Fruit fly (Drosophila melanogaster) whole organism, embryonic: Measurements from ENCODE around the gene Ada1-1.

Source experiments
- Bteb2 ChIP-seq: fragments of 200-800 bp; sonication (Bioruptor generic); optimal IDR thresholded peaks from 2 replicates; lab custom pipeline; 2016; ENCODE audit warnings: missing biosample characterization, missing genetic modification characterization
- C15 ChIP-seq: fragments of 200-800 bp; sonication (Bioruptor generic); IDR thresholded peaks from 3 replicates; pipeline ENCODE4 v1.3.6; 2022; ENCODE audit warnings: missing biosample characterization, missing genetic modification characterization
- CG10654 ChIP-seq: fragments of 200-800 bp; sonication (Bioruptor generic); optimal IDR thresholded peaks from 2 replicates; lab custom pipeline; 2016; ENCODE audit warnings: missing biosample characterization, missing genetic modification characterization
- CG10979 ChIP-seq: fragments of 200-800 bp; sonication (Bioruptor generic); optimal IDR thresholded peaks from 2 replicates; lab custom pipeline; 2018; ENCODE audit warnings: missing biosample characterization, mild to moderate bottlenecking, missing genetic modification characterization, moderate library complexity
- CG11093 ChIP-seq: fragments of 200-800 bp; sonication (Bioruptor generic); IDR thresholded peaks from 3 replicates; pipeline ENCODE4 v1.3.6; 2022; ENCODE audit warnings: missing biosample characterization, missing genetic modification characterization
- CG12155 ChIP-seq: fragments of 200-800 bp; sonication (Bioruptor generic); optimal IDR thresholded peaks from 3 replicates; lab custom pipeline; 2016; ENCODE audit warnings: missing biosample characterization, missing genetic modification characterization
- CG13624 ChIP-seq: fragments of 200-800 bp; sonication (Bioruptor generic); optimal IDR thresholded peaks from 2 replicates; lab custom pipeline; 2016; ENCODE audit warnings: missing biosample characterization, missing genetic modification characterization
- CG15073 ChIP-seq: fragments of 200-800 bp; sonication (Bioruptor generic); optimal IDR thresholded peaks from 2 replicates; lab custom pipeline; 2016; ENCODE audit warnings: missing biosample characterization, missing genetic modification characterization
- CG15601 ChIP-seq: fragments of 200-800 bp; sonication (Bioruptor generic); optimal IDR thresholded peaks from 3 replicates; lab custom pipeline; 2019; ENCODE audit warnings: missing biosample characterization, mild to moderate bottlenecking, missing genetic modification characterization, moderate library complexity
- CG18262 ChIP-seq: fragments of 200-800 bp; optimal IDR thresholded peaks from 3 replicates; lab custom pipeline; 2019; ENCODE audit warnings: missing biosample characterization, mild to moderate bottlenecking, missing genetic modification characterization, moderate library complexity
- CG2116 ChIP-seq: fragments of 200-800 bp; sonication (Bioruptor generic); optimal IDR thresholded peaks from 3 replicates; lab custom pipeline; 2018; ENCODE audit warnings: missing biosample characterization, mild to moderate bottlenecking, missing genetic modification characterization
- CG30431 ChIP-seq: fragments of 200-800 bp; sonication (Bioruptor generic); optimal IDR thresholded peaks from 2 replicates; lab custom pipeline; 2017; ENCODE audit warnings: missing biosample characterization, missing genetic modification characterization
- CTCF ChIP-seq: fragments of 200-800 bp; sonication (Bioruptor generic); optimal IDR thresholded peaks from 2 replicates; lab custom pipeline; 2017; ENCODE audit warnings: missing biosample characterization, mild to moderate bottlenecking, missing genetic modification characterization, moderate library complexity
- Chrac-16 ChIP-seq: fragments of 200-800 bp; sonication (Bioruptor generic); optimal IDR thresholded peaks from 3 replicates; lab custom pipeline; 2016; ENCODE audit warnings: missing biosample characterization, missing genetic modification characterization
- CrebB ChIP-seq: fragments of 200-800 bp; sonication (Bioruptor generic); optimal IDR thresholded peaks from 3 replicates; lab custom pipeline; 2018; ENCODE audit warnings: missing biosample characterization, mild to moderate bottlenecking, missing genetic modification characterization
- Dad ChIP-seq: fragments of 200-800 bp; sonication (Bioruptor generic); optimal IDR thresholded peaks from 3 replicates; lab custom pipeline; 2016; ENCODE audit warnings: missing biosample characterization, missing genetic modification characterization
- Dbx ChIP-seq: fragments of 200-800 bp; sonication (Bioruptor generic); IDR thresholded peaks from 3 replicates; pipeline ENCODE4 v1.3.6; 2022; ENCODE audit warnings: missing biosample characterization, missing genetic modification characterization
- ERR ChIP-seq: fragments of 200-800 bp; sonication (Bioruptor generic); optimal IDR thresholded peaks from 2 replicates; lab custom pipeline; 2016; ENCODE audit warnings: missing biosample characterization, missing genetic modification characterization
- H2.0 ChIP-seq: fragments of 200-800 bp; sonication (Bioruptor generic); IDR thresholded peaks from 2 replicates; pipeline ENCODE4 v1.3.6; 2022; ENCODE audit warnings: missing biosample characterization, missing genetic modification characterization
- Jarid2 ChIP-seq: fragments of 200-800 bp; sonication (Bioruptor generic); optimal IDR thresholded peaks from 3 replicates; lab custom pipeline; 2017; ENCODE audit warnings: mild to moderate bottlenecking, missing biosample characterization, missing genetic modification reagents, missing genetic modification characterization
- Med ChIP-seq: fragments of 200-800 bp; sonication (Bioruptor generic); peaks from one replicate; lab custom pipeline; 2016; ENCODE audit warnings: missing biosample characterization, missing genetic modification characterization, mild to moderate bottlenecking, inconsistent platforms, moderate library complexity
- Neu2 ChIP-seq: fragments of 200-800 bp; sonication (Bioruptor generic); optimal IDR thresholded peaks from 3 replicates; lab custom pipeline; 2016; ENCODE audit warnings: missing biosample characterization, missing genetic modification characterization, borderline replicate concordance
- PHDP ChIP-seq: fragments of 200-800 bp; sonication (Bioruptor generic); optimal IDR thresholded peaks from 3 replicates; lab custom pipeline; 2018; ENCODE audit warnings: missing biosample characterization, mild to moderate bottlenecking, missing genetic modification characterization, moderate library complexity
- Sry-β ChIP-seq: fragments of 200-800 bp; sonication (Bioruptor generic); optimal IDR thresholded peaks from 2 replicates; lab custom pipeline; 2018; ENCODE audit warnings: missing biosample characterization, mild to moderate bottlenecking, missing genetic modification characterization, moderate library complexity
- Stat92E ChIP-seq, 3 experiments: fragments of >200 bp in 2 of 3; fragments of 200-800 bp in 1 of 3; sonication (Bioruptor generic) in 1 of 3; optimal IDR thresholded peaks; 2 replicates each; lab custom pipeline; 2017 to 2019; ENCODE audit warnings: missing biosample characterization in 3 of 3, missing genetic modification characterization in 3 of 3, mild to moderate bottlenecking in 1 of 3, moderate library complexity in 1 of 3
- Xrp1 ChIP-seq: fragments of 200-800 bp; sonication (Bioruptor generic); IDR thresholded peaks from 2 replicates; pipeline ENCODE4 v1.3.6; 2022; ENCODE audit warnings: missing biosample characterization, missing genetic modification characterization
- abd-A ChIP-seq: fragments of 200-800 bp; sonication (Bioruptor generic); optimal IDR thresholded peaks from 3 replicates; lab custom pipeline; 2019; ENCODE audit warnings: missing biosample characterization, mild to moderate bottlenecking, missing genetic modification characterization, moderate library complexity
- amos ChIP-seq: fragments of 200-800 bp; sonication (Bioruptor generic); IDR thresholded peaks from 2 replicates; pipeline ENCODE4 v1.3.6; 2022; ENCODE audit warnings: missing biosample characterization, missing genetic modification characterization; ENCODE audit not compliant: partially characterized antibody
- aop ChIP-seq: fragments of 200-800 bp; sonication (Bioruptor generic); IDR thresholded peaks from 2 replicates; pipeline ENCODE4 v1.3.6; 2022; ENCODE audit warnings: missing biosample characterization, missing genetic modification characterization
- bbx ChIP-seq: fragments of 200-800 bp; sonication (Bioruptor generic); IDR thresholded peaks from 2 replicates; pipeline ENCODE4 v1.3.6; 2022; ENCODE audit warnings: missing biosample characterization, missing genetic modification characterization; ENCODE audit not compliant: partially characterized antibody
- bsh ChIP-seq, 2 experiments: fragments of 200-800 bp; sonication (Bioruptor generic); optimal IDR thresholded peaks; 2 replicates each; lab custom pipeline; 2017 to 2018; ENCODE audit warnings: mild to moderate bottlenecking in 2 of 2, missing biosample characterization in 2 of 2, missing genetic modification characterization in 2 of 2, moderate library complexity in 1 of 2
- caup ChIP-seq: fragments of 200-800 bp; sonication (Bioruptor generic); optimal IDR thresholded peaks from 3 replicates; lab custom pipeline; 2017; ENCODE audit warnings: missing biosample characterization, mild to moderate bottlenecking, missing genetic modification characterization, moderate library complexity; ENCODE audit not compliant: severe bottlenecking
- cwo ChIP-seq: fragments of 200-800 bp; sonication (Bioruptor generic); optimal IDR thresholded peaks from 3 replicates; lab custom pipeline; 2017; ENCODE audit warnings: missing biosample characterization, missing genetic modification characterization, mild to moderate bottlenecking, moderate library complexity, missing genetic modification reagents
- dm ChIP-seq: fragments of 200-800 bp; sonication (Bioruptor generic); optimal IDR thresholded peaks from 3 replicates; lab custom pipeline; 2016; ENCODE audit warnings: missing biosample characterization, missing genetic modification characterization
- gce ChIP-seq: fragments of 200-800 bp; sonication (Bioruptor generic); IDR thresholded peaks from 3 replicates; pipeline ENCODE4 v1.3.6; 2022; ENCODE audit warnings: missing biosample characterization, missing genetic modification characterization
- gro ChIP-seq: fragments of 200-800 bp; sonication (Bioruptor generic); optimal IDR thresholded peaks from 2 replicates; lab custom pipeline; 2016; ENCODE audit warnings: missing biosample characterization, missing genetic modification characterization
- ham ChIP-seq: fragments of 200-800 bp; sonication (Bioruptor generic); IDR thresholded peaks from 2 replicates; pipeline ENCODE4 v1.3.6; 2022; ENCODE audit warnings: missing biosample characterization, missing genetic modification characterization
- jing ChIP-seq: fragments of 200-800 bp; sonication (Bioruptor generic); optimal IDR thresholded peaks from 2 replicates; lab custom pipeline; 2018; ENCODE audit warnings: missing biosample characterization, mild to moderate bottlenecking, missing genetic modification characterization
- jumu ChIP-seq: fragments of 200-800 bp; sonication (Bioruptor generic); optimal IDR thresholded peaks from 3 replicates; lab custom pipeline; 2016; ENCODE audit warnings: missing biosample characterization, missing genetic modification characterization
- lola ChIP-seq, 3 experiments: fragments of >200 bp in 2 of 3; fragments of 200-800 bp in 1 of 3; sonication (Bioruptor generic) in 1 of 3; optimal IDR thresholded peaks; 2 replicates each; lab custom pipeline; 2017 to 2019; ENCODE audit warnings: missing biosample characterization in 3 of 3, missing genetic modification characterization in 3 of 3, mild to moderate bottlenecking in 1 of 3, moderate library complexity in 1 of 3
- luna ChIP-seq: fragments of 200-800 bp; sonication (Bioruptor generic); optimal IDR thresholded peaks from 2 replicates; lab custom pipeline; 2016; ENCODE audit warnings: missing biosample characterization, missing genetic modification characterization
- nmo ChIP-seq: fragments of 200-800 bp; sonication (Bioruptor generic); optimal IDR thresholded peaks from 2 replicates; lab custom pipeline; 2018; ENCODE audit warnings: missing biosample characterization, mild to moderate bottlenecking, missing genetic modification characterization, moderate library complexity
- org-1 ChIP-seq: fragments of 200-800 bp; sonication (Bioruptor generic); optimal IDR thresholded peaks from 2 replicates; lab custom pipeline; 2017; ENCODE audit warnings: missing biosample characterization, missing genetic modification characterization
- p53 ChIP-seq: fragments of 200-800 bp; sonication (Bioruptor generic); optimal IDR thresholded peaks from 2 replicates; lab custom pipeline; 2016; ENCODE audit warnings: missing biosample characterization, missing genetic modification characterization
- slou ChIP-seq: fragments of 200-800 bp; sonication (Bioruptor generic); optimal IDR thresholded peaks from 3 replicates; lab custom pipeline; 2016; ENCODE audit warnings: missing biosample characterization, missing genetic modification characterization
- sna ChIP-seq: fragments of 200-800 bp; sonication (Bioruptor generic); IDR thresholded peaks from 2 replicates; pipeline ENCODE4 v1.3.6; 2022; ENCODE audit warnings: missing biosample characterization, missing genetic modification characterization; ENCODE audit not compliant: partially characterized antibody
- tgo ChIP-seq: fragments of 200-800 bp; sonication (Bioruptor generic); IDR thresholded peaks from 3 replicates; pipeline ENCODE4 v1.3.6; 2022; ENCODE audit warnings: missing biosample characterization, missing genetic modification characterization
- zen ChIP-seq: fragments of 200-800 bp; sonication (Bioruptor generic); optimal IDR thresholded peaks from 3 replicates; lab custom pipeline; 2018; ENCODE audit warnings: missing biosample characterization, mild to moderate bottlenecking, missing genetic modification characterization, moderate library complexity
- zf30C ChIP-seq: fragments of 200-800 bp; sonication (Bioruptor generic); optimal IDR thresholded peaks from 3 replicates; lab custom pipeline; 2018; ENCODE audit warnings: missing biosample characterization, mild to moderate bottlenecking, missing genetic modification characterization
- zfh1 ChIP-seq: fragments of 200-800 bp; sonication (Bioruptor generic); IDR thresholded peaks from 3 replicates; pipeline ENCODE4 v1.3.6; 2022; ENCODE audit warnings: missing biosample characterization, missing genetic modification characterization

Gene Ada1-1

dm6 chr2L:12004211-12004979 lies 7.8 kb downstream of the Ada1-1 start (continued):
- TF ChIP-seq CG18262 (tag; lab: Kevin White, UChicago) (peak; percentile 63), lola (GFP tag; optimal IDR thresholded peaks at IDR 0.05; lab: Kevin White, UChicago) (peak in 1 of 3 experiments; percentile 73), CG13624 (GFP tag; lab: Kevin White, UChicago) (no peak), Jarid2 (GFP tag; lab: Kevin White, UChicago) (peak; percentile 56), caup (GFP tag; lab: Kevin White, UChicago) (peak; percentile 74), zen (tag; lab: Kevin White, UChicago) (no peak), CTCF (GFP tag; lab: Kevin White, UChicago) (no peak), ERR (GFP tag; lab: Kevin White, UChicago) (peak; percentile 32), CG2116 (GFP tag; lab: Kevin White, UChicago) (peak; percentile 63), zfh1 (GFP tag; lab: Robert Waterston, UW) (no peak), Sry-β (GFP tag; lab: Kevin White, UChicago) (peak; percentile 42), CG30431 (no peak), p53 (GFP tag; lab: Kevin White, UChicago) (no peak), CG10654 (GFP tag; lab: Kevin White, UChicago) (peak; percentile 32), CG12155 (GFP tag; lab: Kevin White, UChicago) (peak; percentile 23), bbx (no peak), Bteb2 (GFP tag; lab: Kevin White, UChicago) (no peak), PHDP (tag; lab: Kevin White, UChicago) (peak; percentile 80), amos (GFP tag; lab: Robert Waterston, UW) (no peak), zf30C (GFP tag; lab: Kevin White, UChicago) (no peak), nmo (GFP tag; lab: Kevin White, UChicago) (no peak), luna (GFP tag; lab: Kevin White, UChicago) (no peak), aop (GFP tag; lab: Robert Waterston, UW) (no peak), sna (GFP tag; lab: Robert Waterston, UW) (no peak), gce (GFP tag; lab: Robert Waterston, UW) (no peak), ham (no peak), Dbx (GFP tag; lab: Robert Waterston, UW) (no peak), slou (GFP tag; lab: Kevin White, UChicago) (no peak), tgo (no peak), Dad (GFP tag; lab: Kevin White, UChicago) (peak; percentile 11), Med (GFP tag; lab: Kevin White, UChicago) (peak; percentile 93), C15 (no peak), dm (GFP tag; lab: Kevin White, UChicago) (no peak), Neu2 (GFP tag; lab: Kevin White, UChicago) (no peak), Stat92E (GFP tag; optimal IDR thresholded peaks at IDR 0.05; lab: Kevin White, UChicago) (no peak), CG10979 (tag; lab: Kevin White, UChicago) (peak; percentile 24), CG15073 (GFP tag; lab: Kevin White, UChicago) (no peak), jing (GFP tag; lab: Kevin White, UChicago) (no peak), CG15601 (tag; lab: Kevin White, UChicago) (peak; percentile 88), CrebB (peak; percentile 85), Xrp1 (GFP tag; lab: Robert Waterston, UW) (no peak), gro (peak; percentile 42), bsh (GFP tag; optimal IDR thresholded peaks at IDR 0.05; lab: Kevin White, UChicago) (peak in 1 of 2 experiments; percentile 80), CG11093 (GFP tag; lab: Robert Waterston, UW) (no peak), jumu (GFP tag; lab: Kevin White, UChicago) (no peak), H2.0 (GFP tag; lab: Robert Waterston, UW) (no peak), Chrac-16 (GFP tag; lab: Kevin White, UChicago) (no peak), org-1 (GFP tag; lab: Kevin White, UChicago) (peak; percentile 85), cwo (peak; percentile 47), abd-A (tag; lab: Kevin White, UChicago) (peak; percentile 97)
